Worm (Caenorhabditis elegans): Measurements from ENCODE around the gene fbxa-36.

Gene fbxa-36

ce11 chrIII:1248335-1248734 lies 44.7 kb downstream of the fbxa-36 start:
- TF ChIP-seq flt-1 (GFP tag; IDR thresholded peaks at IDR 0.05), result no peak
- TF ChIP-seq aly-1 (tag; optimal IDR thresholded peaks at IDR 0.05), result no peak
- no peak for TF ChIP-seq tbx-11 (GFP tag; IDR thresholded peaks at IDR 0.05)
- no peak for TF ChIP-seq F13C5.2 (tag; optimal IDR thresholded peaks at IDR 0.05)
- TF ChIP-seq hnd-1 (tag; optimal IDR thresholded peaks at IDR 0.05), result no peak
- no peak for TF ChIP-seq B0310.2 (tag; optimal IDR thresholded peaks at IDR 0.05)
- TF ChIP-seq sea-1 (GFP tag; conservative IDR thresholded peaks at IDR 0.05), result no peak
- no peak for TF ChIP-seq tra-4 (tag; optimal IDR thresholded peaks at IDR 0.05)
- TF ChIP-seq hmg-4 (GFP tag; optimal IDR thresholded peaks at IDR 0.05), result no peak
- TF ChIP-seq ceh-13 (GFP tag; optimal IDR thresholded peaks at IDR 0.05), result no peak
- TF ChIP-seq hmbx-1 (tag; optimal IDR thresholded peaks at IDR 0.05), result no peak
- TF ChIP-seq ceh-36 (tag; optimal IDR thresholded peaks at IDR 0.05), result no peak
- TF ChIP-seq ets-7 (tag; optimal IDR thresholded peaks at IDR 0.05), result no peak
- TF ChIP-seq ama-1 (optimal IDR thresholded peaks at IDR 0.05), result no peak
- TF ChIP-seq pes-1 (GFP tag; IDR thresholded peaks at IDR 0.05), result no peak
- TF ChIP-seq tbx-37 (GFP tag; conservative IDR thresholded peaks at IDR 0.05), result no peak

- no peak for TF ChIP-seq tbx-37 (GFP tag; conservative IDR thresholded peaks at IDR 0.05)
Observed at ce11 chrIII:1243199-1243598, 49.8 kb downstream of the fbxa-36 start, which contains the start of gene fbxa-63. fbxa-63 (plus strand) TSS chrIII:1243508.
